In the genomic region with DNA sequence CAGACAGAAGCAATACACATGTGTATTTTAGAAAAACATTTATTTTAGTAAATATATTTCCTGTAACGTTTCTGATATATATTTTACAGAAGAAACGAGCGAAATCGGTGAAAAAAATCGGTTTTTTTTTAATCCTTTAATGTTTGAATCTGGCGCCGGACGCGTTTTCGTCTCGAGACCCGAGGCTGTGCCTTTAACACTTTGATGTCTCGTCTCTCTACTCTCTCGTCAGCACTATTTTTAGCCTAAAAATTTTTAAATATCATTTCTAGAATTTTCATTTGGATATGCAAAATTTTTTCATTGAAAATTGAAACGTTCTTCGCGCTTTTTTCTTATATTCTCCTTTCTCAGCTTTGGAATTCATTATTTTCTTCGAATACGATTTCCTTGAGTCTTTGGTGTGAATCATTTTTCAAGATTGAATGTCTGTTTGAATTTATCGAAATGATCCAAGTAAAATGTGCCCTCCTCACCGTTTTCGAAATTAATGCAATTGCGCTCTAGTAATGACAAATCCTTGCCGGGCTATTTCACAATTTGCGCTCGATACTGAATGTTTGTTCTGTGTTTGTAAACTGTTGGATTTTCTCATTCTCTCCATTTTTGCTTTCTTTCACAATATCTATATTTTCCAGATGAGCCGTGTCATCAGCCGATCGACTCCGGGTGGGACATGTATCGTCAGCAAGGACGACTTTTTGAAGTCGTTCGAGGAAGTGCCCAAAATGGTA, we compare ENCODE assay signal across 3 worm cellular contexts.
TF ChIP-seq lines count a peak whose summit lies in the region.

cls-2 (plus strand) TSS at position 635 of the 734 bp plus-strand sequence.

TF ChIP-seq in whole organism, L1 larva, 84 proteins besides CTCF, POLR2A, EP300 and RAD21 (continued from another document):
- TF ChIP-seq ceh-82 (tag; optimal IDR thresholded peaks at IDR 0.05; lab: Kevin White, UChicago) (peak in 1 of 3 experiments; percentile 56), efl-1 (optimal IDR thresholded peaks at IDR 0.05; lab: Kevin White, UChicago) (peak in 1 of 2 experiments; percentile 37), efl-1 (GFP tag; optimal IDR thresholded peaks at IDR 0.05 in 1 of 2; lab: Kevin White, UChicago) (peak; percentile 7 to 43), lin-14 (GFP tag; optimal IDR thresholded peaks at IDR 0.05; lab: Kevin White, UChicago) (no peak), fos-1 (tag; optimal IDR thresholded peaks at IDR 0.05; lab: Kevin White, UChicago) (no peak), grh-1 (GFP tag; IDR thresholded peaks at IDR 0.05; lab: Robert Waterston, UW) (no peak), skn-1 (tag; optimal IDR thresholded peaks at IDR 0.05; lab: Kevin White, UChicago) (peak; percentile 54), mep-1 (tag; optimal IDR thresholded peaks at IDR 0.05; lab: Kevin White, UChicago) (peak; percentile 16), lin-15B (tag; optimal IDR thresholded peaks at IDR 0.05; lab: Kevin White, UChicago) (no peak), dpl-1 (GFP tag; optimal IDR thresholded peaks at IDR 0.05; lab: Kevin White, UChicago) (peak in 1 of 3 experiments; percentile 20), lsy-2 (tag; optimal IDR thresholded peaks at IDR 0.05; lab: Kevin White, UChicago) (peak; percentile 5 to 42)

TF ChIP-seq in whole organism, L4 larva, 104 proteins besides CTCF, POLR2A, EP300 and RAD21 (continued from another document):
- TF ChIP-seq rbr-2 (tag; optimal IDR thresholded peaks at IDR 0.05; lab: Kevin White, UChicago) (no peak), ceh-32 (tag; optimal IDR thresholded peaks at IDR 0.05; lab: Kevin White, UChicago; ENCODE audit: poor library complexity) (no peak), lim-7 (GFP tag; IDR thresholded peaks at IDR 0.05; lab: Robert Waterston, UW) (peak; percentile 23; the same call in 1 of the 2 replicates), ctbp-1 (GFP tag; IDR thresholded peaks at IDR 0.05; lab: Robert Waterston, UW) (0 out of 2 replicates have a peak, but pooled peaks have one; percentile 14), mep-1 (tag; optimal IDR thresholded peaks at IDR 0.05; lab: Kevin White, UChicago) (no peak), sdz-12 (GFP tag; optimal IDR thresholded peaks at IDR 0.05; lab: Kevin White, UChicago) (no peak), cey-2 (tag; optimal IDR thresholded peaks at IDR 0.05; lab: Kevin White, UChicago; ENCODE audit: borderline replicate concordance, insufficient read depth) (no peak)

TF ChIP-seq in whole organism, young adult, 124 proteins besides CTCF, POLR2A, EP300 and RAD21 (continued from another document):
- TF ChIP-seq hsf-1 (GFP tag; IDR thresholded peaks at IDR 0.05; lab: Robert Waterston, UW) (peak; percentile 55; the same call in 1 of the 2 replicates), cebp-2 (GFP tag; IDR thresholded peaks at IDR 0.05; lab: Robert Waterston, UW) (no peak), ceh-40 (GFP tag; IDR thresholded peaks at IDR 0.05; lab: Robert Waterston, UW) (no peak), zfh-2 (GFP tag; conservative IDR thresholded peaks at IDR 0.05; lab: Robert Waterston, UW) (no peak), egrh-3 (GFP tag; IDR thresholded peaks at IDR 0.05; lab: Robert Waterston, UW) (no peak), rcor-1 (GFP tag; IDR thresholded peaks at IDR 0.05; lab: Robert Waterston, UW) (no peak), ztf-22 (GFP tag; optimal IDR thresholded peaks at IDR 0.05; lab: Kevin White, UChicago) (no peak), B0035.1 (tag; optimal IDR thresholded peaks at IDR 0.05; lab: Kevin White, UChicago) (no peak), ceh-58 (GFP tag; IDR thresholded peaks at IDR 0.05; lab: Robert Waterston, UW) (no peak), egl-44 (GFP tag; IDR thresholded peaks at IDR 0.05; lab: Robert Waterston, UW) (no peak), hmg-20 (GFP tag; IDR thresholded peaks at IDR 0.05; lab: Robert Waterston, UW) (no peak), nhr-80 (tag; optimal IDR thresholded peaks at IDR 0.05; lab: Kevin White, UChicago) (no peak), tbp1 (GFP tag; optimal IDR thresholded peaks at IDR 0.05; lab: Kevin White, UChicago) (no peak), lin-35 (GFP tag; optimal IDR thresholded peaks at IDR 0.05; lab: Kevin White, UChicago) (no peak), Y67H2A.10 (GFP tag; conservative IDR thresholded peaks at IDR 0.05; lab: Robert Waterston, UW) (no peak), ccch-3 (GFP tag; optimal IDR thresholded peaks at IDR 0.05; lab: Kevin White, UChicago) (no peak), F49E8.2 (tag; optimal IDR thresholded peaks at IDR 0.05; lab: Kevin White, UChicago; ENCODE audit: insufficient read depth) (peak; percentile 48), madf-10 (tag; optimal IDR thresholded peaks at IDR 0.05; lab: Kevin White, UChicago) (no peak), hlh-26 (GFP tag; conservative IDR thresholded peaks at IDR 0.05; lab: Robert Waterston, UW) (no peak), Y53G8AR.9 (GFP tag; conservative IDR thresholded peaks at IDR 0.05; lab: Robert Waterston, UW) (0 out of 2 replicates have a peak, but pooled peaks have one; percentile 45), D2030.7 (GFP tag; IDR thresholded peaks at IDR 0.05; lab: Robert Waterston, UW) (peak; percentile 57), lin-26 (GFP tag; IDR thresholded peaks at IDR 0.05; lab: Robert Waterston, UW) (no peak), F55B11.4 (tag; optimal IDR thresholded peaks at IDR 0.05; lab: Kevin White, UChicago; ENCODE audit: borderline replicate concordance, insufficient read depth) (no peak), gei-17 (GFP tag; optimal IDR thresholded peaks at IDR 0.05; lab: Kevin White, UChicago) (no peak), hrde-1 (tag; optimal IDR thresholded peaks at IDR 0.05; lab: Kevin White, UChicago; ENCODE audit: borderline replicate concordance) (no peak), chd-7 (tag; optimal IDR thresholded peaks at IDR 0.05; lab: Kevin White, UChicago) (no peak), unc-62 (GFP tag; optimal IDR thresholded peaks at IDR 0.05; lab: Kevin White, UChicago) (no peak), ztf-28 (GFP tag; IDR thresholded peaks at IDR 0.05; lab: Robert Waterston, UW) (no peak), lsy-27 (tag; optimal IDR thresholded peaks at IDR 0.05; lab: Kevin White, UChicago; ENCODE audit: borderline replicate concordance, insufficient read depth) (no peak), mes-4 (tag; optimal IDR thresholded peaks at IDR 0.05; lab: Kevin White, UChicago) (no peak), ztf-26 (tag; optimal IDR thresholded peaks at IDR 0.05; lab: Kevin White, UChicago) (no peak), attf-3 (GFP tag; conservative IDR thresholded peaks at IDR 0.05; lab: Robert Waterston, UW) (no peak), sptf-2 (GFP tag; optimal IDR thresholded peaks at IDR 0.05; lab: Kevin White, UChicago) (no peak), him-1 (tag; optimal IDR thresholded peaks at IDR 0.05; lab: Kevin White, UChicago) (no peak), xnd-1 (tag; optimal IDR thresholded peaks at IDR 0.05; lab: Kevin White, UChicago) (peak; percentile 29), K12H6.12 (tag; optimal IDR thresholded peaks at IDR 0.05; lab: Kevin White, UChicago) (no peak), F52B5.7 (tag; optimal IDR thresholded peaks at IDR 0.05; lab: Kevin White, UChicago) (no peak), nhr-27 (tag; optimal IDR thresholded peaks at IDR 0.05; lab: Kevin White, UChicago) (no peak), mel-28 (tag; optimal IDR thresholded peaks at IDR 0.05; lab: Kevin White, UChicago; ENCODE audit: borderline replicate concordance) (no peak), rec-8 (tag; optimal IDR thresholded peaks at IDR 0.05; lab: Kevin White, UChicago) (no peak), F39B2.1 (GFP tag; IDR thresholded peaks at IDR 0.05; lab: Robert Waterston, UW) (no peak), tbx-9 (tag; optimal IDR thresholded peaks at IDR 0.05; lab: Kevin White, UChicago; ENCODE audit: borderline replicate concordance) (no peak), cebp-1 (GFP tag; IDR thresholded peaks at IDR 0.05; lab: Robert Waterston, UW) (no peak), cebp-1 (tag; optimal IDR thresholded peaks at IDR 0.05; lab: Kevin White, UChicago) (peak; percentile 76), madf-8 (GFP tag; conservative IDR thresholded peaks at IDR 0.05; lab: Robert Waterston, UW) (peak; percentile 39), Y79H2A.3 (GFP tag; conservative IDR thresholded peaks at IDR 0.05; lab: Robert Waterston, UW) (no peak), lin-40 (tag; optimal IDR thresholded peaks at IDR 0.05; lab: Kevin White, UChicago) (no peak), T07F8.4 (tag; optimal IDR thresholded peaks at IDR 0.05; lab: Kevin White, UChicago) (no peak), Y53F4B.3 (GFP tag; IDR thresholded peaks at IDR 0.05; lab: Robert Waterston, UW) (no peak), F57A8.1 (GFP tag; optimal IDR thresholded peaks at IDR 0.05; lab: Kevin White, UChicago) (no peak), tlf-1 (GFP tag; optimal IDR thresholded peaks at IDR 0.05; lab: Kevin White, UChicago) (no peak), hlh-12 (tag; optimal IDR thresholded peaks at IDR 0.05; lab: Kevin White, UChicago) (no peak), madf-3 (GFP tag; IDR thresholded peaks at IDR 0.05; lab: Robert Waterston, UW) (no peak), ama-1 (optimal IDR thresholded peaks at IDR 0.05; lab: Kevin White, UChicago) (peak; percentile 39), ama-1 (GFP tag; optimal IDR thresholded peaks at IDR 0.05; lab: Kevin White, UChicago) (peak in 1 of 2 experiments; percentile 21), madf-6 (GFP tag; IDR thresholded peaks at IDR 0.05; lab: Robert Waterston, UW) (peak; percentile 71), snpc-1.3 (tag; optimal IDR thresholded peaks at IDR 0.05; lab: Kevin White, UChicago; ENCODE audit: insufficient read depth) (peak; percentile 43), dpff-1 (tag; optimal IDR thresholded peaks at IDR 0.05; lab: Kevin White, UChicago) (no peak), F37B4.10 (GFP tag; IDR thresholded peaks at IDR 0.05; lab: Robert Waterston, UW) (no peak), atf-7 (tag; optimal IDR thresholded peaks at IDR 0.05; lab: Kevin White, UChicago) (no peak), lag-1 (GFP tag; IDR thresholded peaks at IDR 0.05; lab: Robert Waterston, UW) (no peak), efl-1 (GFP tag; optimal IDR thresholded peaks at IDR 0.05; lab: Kevin White, UChicago) (peak; percentile 72), T26A5.8 (tag; optimal IDR thresholded peaks at IDR 0.05; lab: Kevin White, UChicago) (no peak), F57C9.4 (tag; optimal IDR thresholded peaks at IDR 0.05; lab: Kevin White, UChicago) (no peak), die-1 (tag; optimal IDR thresholded peaks at IDR 0.05; lab: Kevin White, UChicago) (no peak), K11D2.4 (GFP tag; IDR thresholded peaks at IDR 0.05; lab: Robert Waterston, UW) (no peak), ZK185.1 (tag; optimal IDR thresholded peaks at IDR 0.05; lab: Kevin White, UChicago; ENCODE audit: poor library complexity, severe bottlenecking) (no peak), lin-54 (GFP tag; optimal IDR thresholded peaks at IDR 0.05; lab: Kevin White, UChicago) (peak; percentile 66), nfyb-1 (GFP tag; IDR thresholded peaks at IDR 0.05; lab: Robert Waterston, UW) (no peak), bed-2 (GFP tag; IDR thresholded peaks at IDR 0.05; lab: Robert Waterston, UW) (no peak), akir-1 (GFP tag; optimal IDR thresholded peaks at IDR 0.05; lab: Kevin White, UChicago) (no peak), B0019.2 (GFP tag; conservative IDR thresholded peaks at IDR 0.05; lab: Robert Waterston, UW) (no peak), lsl-1 (GFP tag; optimal IDR thresholded peaks at IDR 0.05; lab: Kevin White, UChicago) (peak; percentile 50), repo-1 (tag; optimal IDR thresholded peaks at IDR 0.05; lab: Kevin White, UChicago) (no peak), snpc-4 (GFP tag; optimal IDR thresholded peaks at IDR 0.05; lab: Kevin White, UChicago) (no peak), snpc-4 (tag; optimal IDR thresholded peaks at IDR 0.05; lab: Kevin White, UChicago) (no peak), lir-1 (GFP tag; conservative IDR thresholded peaks at IDR 0.05; lab: Robert Waterston, UW) (no peak), ceh-79 (tag; optimal IDR thresholded peaks at IDR 0.05; lab: Kevin White, UChicago) (no peak), ceh-91 (GFP tag; IDR thresholded peaks at IDR 0.05; lab: Robert Waterston, UW) (peak; percentile 41; the same call in 1 of the 2 replicates), attf-5 (GFP tag; optimal IDR thresholded peaks at IDR 0.05; lab: Kevin White, UChicago) (no peak), pbrm-1 (GFP tag; IDR thresholded peaks at IDR 0.05; lab: Robert Waterston, UW) (no peak)
TF ChIP-seq in whole organism, young adult: peak in this region for 19.
